Fruit fly (Drosophila melanogaster) whole organism, adult: ENCODE measurements around the gene CG4465.

Experiments
- CG11617 ChIP-seq: fragments of 200-800 bp; sonication (Bioruptor generic); optimal IDR thresholded peaks from 2 replicates; lab custom pipeline; 2017; ENCODE audit warnings: mild to moderate bottlenecking, missing biosample characterization, missing genetic modification reagents, missing genetic modification characterization
- CG12768 ChIP-seq: fragments of 200-800 bp; sonication (Bioruptor generic); optimal IDR thresholded peaks from 2 replicates; lab custom pipeline; 2017; ENCODE audit warnings: missing biosample characterization, missing genetic modification characterization, mild to moderate bottlenecking, moderate library complexity, missing genetic modification reagents
- CG5204 ChIP-seq: fragments of 200-800 bp; sonication (Bioruptor generic); optimal IDR thresholded peaks from 2 replicates; lab custom pipeline; 2016; ENCODE audit warnings: missing biosample characterization, missing genetic modification characterization
- Clk ChIP-seq: fragments of 200-800 bp; sonication (Bioruptor generic); optimal IDR thresholded peaks from 2 replicates; lab custom pipeline; 2017; ENCODE audit warnings: missing biosample characterization, missing genetic modification characterization
- Crg-1 ChIP-seq: fragments of 200-800 bp; sonication (Bioruptor generic); optimal IDR thresholded peaks from 2 replicates; lab custom pipeline; 2016; ENCODE audit warnings: missing biosample characterization, missing genetic modification characterization
- Mnt ChIP-seq: fragments of 200-800 bp; sonication (Bioruptor generic); optimal IDR thresholded peaks from 2 replicates; lab custom pipeline; 2016; ENCODE audit warnings: missing biosample characterization, mild to moderate bottlenecking, missing genetic modification characterization
- cic ChIP-seq: fragments of 200-800 bp; sonication (Bioruptor generic); optimal IDR thresholded peaks from 2 replicates; lab custom pipeline; 2017; ENCODE audit warnings: missing biosample characterization, mild to moderate bottlenecking, missing genetic modification characterization, moderate library complexity

Gene CG4465

DNA sequence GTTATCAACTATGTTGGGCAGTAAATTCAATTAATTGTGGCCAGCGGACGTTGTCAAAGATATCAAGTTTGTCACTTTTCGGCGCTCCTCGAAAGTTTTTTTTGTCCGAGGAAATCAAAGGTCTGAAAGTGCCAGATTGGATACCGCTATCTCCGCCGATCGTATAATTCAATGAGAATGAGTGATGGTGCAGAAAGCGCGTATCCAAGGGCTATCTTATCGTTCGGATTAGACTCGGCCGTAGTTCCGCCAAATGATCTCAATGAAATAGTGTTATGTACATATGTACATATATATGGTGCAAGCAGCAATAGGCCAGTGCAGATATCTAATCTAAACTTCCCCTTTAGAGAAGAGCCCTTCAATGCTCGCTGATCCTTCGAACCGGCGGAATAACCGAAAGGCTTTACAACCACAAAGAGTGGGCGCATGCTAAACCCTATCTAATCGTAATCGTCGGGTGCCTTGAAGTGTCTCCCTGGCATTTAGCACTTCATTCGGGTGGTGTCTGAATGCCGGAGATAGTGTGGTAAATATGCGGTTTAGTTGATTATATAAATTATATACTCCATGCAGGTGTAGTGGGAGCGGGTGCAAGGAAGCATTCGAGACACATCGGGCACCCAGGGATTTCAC, 44.4 kb downstream of the CG4465 start:
- TF ChIP-seq Crg-1 (GFP tag; lab: Kevin White, UChicago): peak; percentile 8
- peak; percentile 90 for TF ChIP-seq cic (GFP tag; lab: Kevin White, UChicago)
- no peak for TF ChIP-seq CG5204 (GFP tag; lab: Kevin White, UChicago)
- TF ChIP-seq CG11617 (GFP tag; lab: Kevin White, UChicago): no peak
- TF ChIP-seq Clk (GFP tag; lab: Kevin White, UChicago): no peak
- TF ChIP-seq CG12768 (GFP tag; lab: Kevin White, UChicago): no peak
- peak; percentile 2 for TF ChIP-seq Mnt (GFP tag; lab: Kevin White, UChicago)
